Worm (Caenorhabditis elegans): ENCODE data around the gene spe-51.

DNA sequence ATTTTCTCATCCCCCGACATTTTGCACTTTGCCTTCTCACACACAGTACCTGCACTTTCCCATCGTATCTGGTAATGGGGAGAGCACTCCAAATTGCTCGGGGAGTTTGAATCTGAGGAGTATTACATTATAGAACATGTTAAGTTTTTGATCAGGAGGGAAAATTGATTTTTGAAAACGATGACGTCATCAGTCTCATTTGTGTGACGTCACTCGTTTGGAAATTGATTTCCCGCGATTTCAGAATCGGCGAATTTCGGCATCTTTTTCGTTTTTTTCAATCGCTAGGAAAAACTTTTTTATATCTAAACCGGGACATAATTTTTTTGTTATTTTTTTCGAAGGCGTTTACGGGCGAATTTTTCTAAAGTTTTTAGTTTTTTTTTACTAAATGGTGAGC is 19.2 kb upstream of the spe-51 start:
- no peak for TF ChIP-seq lin-39 (tag; optimal IDR thresholded peaks at IDR 0.05)
- no peak for TF ChIP-seq tbx-2 (tag; optimal IDR thresholded peaks at IDR 0.05)
- TF ChIP-seq elt-2 (tag; optimal IDR thresholded peaks at IDR 0.05): no peak
- TF ChIP-seq zag-1 (tag; optimal IDR thresholded peaks at IDR 0.05): no peak
- no peak for TF ChIP-seq lin-15B (tag; optimal IDR thresholded peaks at IDR 0.05)
- TF ChIP-seq jun-1 (tag; optimal IDR thresholded peaks at IDR 0.05): no peak
- no peak for TF ChIP-seq nhr-237 (tag; optimal IDR thresholded peaks at IDR 0.05)
- TF ChIP-seq sea-2 (GFP tag; optimal IDR thresholded peaks at IDR 0.05): no peak
- TF ChIP-seq ama-1 (optimal IDR thresholded peaks at IDR 0.05): no peak
